Worm (Caenorhabditis elegans) whole organism, young adult: ENCODE measurements around the gene F14H3.6.

ENCODE experiments used
- Y67H2A.10 ChIP-seq: fragments of 200-800 bp; sonication (Bioruptor generic); conservative IDR thresholded peaks from 2 replicates; pipeline ENCODE4 v1.3.6; 2022; ENCODE audit warnings: missing genetic modification reagents, missing genetic modification characterization, missing compliant biosample characterization
- Y79H2A.3 ChIP-seq: fragments of 200-800 bp; sonication (Bioruptor generic); conservative IDR thresholded peaks from 2 replicates; pipeline ENCODE4 v1.3.6; 2022; ENCODE audit warnings: missing genetic modification reagents, missing genetic modification characterization, missing compliant biosample characterization
- ama-1 ChIP-seq, 3 experiments: fragments of 150-350 bp in 1 of 3; sonication (generic microtip) in 2 of 3; optimal IDR thresholded peaks; 2 replicates each; lab custom pipeline; 2014 to 2018; ENCODE audit warnings: missing biosample characterization in 2 of 3, missing genetic modification characterization in 2 of 3, missing genetic modification reagents in 2 of 3
- aptf-2 ChIP-seq: fragments of 200-800 bp; sonication (Bioruptor generic); conservative IDR thresholded peaks from 2 replicates; pipeline ENCODE4 v1.3.6; 2022; ENCODE audit warnings: missing genetic modification reagents, missing genetic modification characterization, missing compliant biosample characterization
- nfyb-1 ChIP-seq: fragments of 200-800 bp; sonication (Bioruptor generic); IDR thresholded peaks from 2 replicates; pipeline ENCODE4 v1.3.6; 2022; ENCODE audit warnings: missing genetic modification reagents, missing genetic modification characterization, missing compliant biosample characterization
- nhr-90 ChIP-seq: sonication (generic microtip); optimal IDR thresholded peaks from 2 replicates; lab custom pipeline; 2016; ENCODE audit warnings: missing genotype, mild to moderate bottlenecking, missing genetic modification characterization, missing compliant biosample characterization
- pha-4 ChIP-seq: fragments of 150-350 bp; sonication (generic microtip); optimal IDR thresholded peaks from 2 replicates; lab custom pipeline; 2014; ENCODE audit warnings: missing biosample characterization, missing genetic modification reagents, missing genetic modification characterization
- snpc-1.1 ChIP-seq: sonication (generic microtip); optimal IDR thresholded peaks from 2 replicates; lab custom pipeline; 2017; ENCODE audit warnings: missing genetic modification characterization, mild to moderate bottlenecking, missing compliant biosample characterization, antibody characterized with exemption, moderate library complexity, missing genotype, missing genetic modification reagents; ENCODE audit not compliant: insufficient read depth
- snpc-4 ChIP-seq, 5 experiments: fragments of 150-350 bp in 1 of 5; sonication (generic microtip) in 4 of 5; optimal IDR thresholded peaks; 2 replicates each; lab custom pipeline; 2014 to 2018; ENCODE audit warnings: missing genetic modification characterization in 5 of 5, missing biosample characterization in 3 of 5, antibody characterized with exemption in 2 of 5, mild to moderate bottlenecking in 2 of 5, missing compliant biosample characterization in 2 of 5, missing genotype in 2 of 5, moderate library complexity in 2 of 5, missing genetic modification reagents in 1 of 5
- unc-62 ChIP-seq: fragments of 150-350 bp; optimal IDR thresholded peaks from 2 replicates; lab custom pipeline; 2014; ENCODE audit warnings: missing biosample characterization, missing genetic modification reagents, missing genetic modification characterization
- ztf-6 ChIP-seq: fragments of 200-800 bp; sonication (Bioruptor generic); IDR thresholded peaks from 2 replicates; pipeline ENCODE4 v1.3.6; 2022; ENCODE audit warnings: missing genetic modification reagents, missing genetic modification characterization, missing compliant biosample characterization

DNA sequence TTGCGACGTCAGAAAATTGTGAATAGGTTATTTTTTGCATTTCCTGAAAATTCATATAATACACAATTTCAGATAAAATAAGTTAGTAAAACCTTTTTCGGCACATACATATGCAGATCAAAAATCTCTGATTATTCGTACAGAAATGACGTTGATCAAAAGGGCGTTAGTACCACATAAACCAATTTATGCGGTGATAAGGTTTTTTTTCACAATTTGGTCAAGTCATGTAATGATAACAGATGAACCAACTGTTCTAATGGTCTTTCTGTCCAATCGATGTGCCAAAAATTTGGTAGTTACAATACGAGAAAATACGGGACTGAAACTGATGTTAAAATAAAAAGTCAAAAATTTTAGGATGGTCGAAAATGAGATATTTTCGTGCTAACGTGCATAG lies 21.3 kb upstream of the F14H3.6 start:
- no peak for TF ChIP-seq snpc-1.1 (tag; lab: Kevin White, UChicago)
- no peak for TF ChIP-seq ama-1 (optimal IDR thresholded peaks at IDR 0.05; lab: Kevin White, UChicago)
- no peak for TF ChIP-seq ama-1 (GFP tag; optimal IDR thresholded peaks at IDR 0.05; lab: Kevin White, UChicago)
- no peak for TF ChIP-seq snpc-4 (GFP tag; optimal IDR thresholded peaks at IDR 0.05; lab: Kevin White, UChicago)
- TF ChIP-seq snpc-4 (tag; optimal IDR thresholded peaks at IDR 0.05; lab: Kevin White, UChicago), result no peak
- TF ChIP-seq nhr-90 (tag; lab: Kevin White, UChicago), result no peak
- TF ChIP-seq Y79H2A.3, result no peak
- TF ChIP-seq unc-62 (GFP tag; lab: Kevin White, UChicago), result no peak
- no peak for TF ChIP-seq Y67H2A.10 (GFP tag; lab: Robert Waterston, UW)
- TF ChIP-seq nfyb-1 (GFP tag; lab: Robert Waterston, UW), result no peak
- TF ChIP-seq ztf-6 (GFP tag; lab: Robert Waterston, UW), result no peak
- TF ChIP-seq pha-4 (tag; lab: Kevin White, UChicago), result no peak
- TF ChIP-seq aptf-2 (GFP tag; lab: Robert Waterston, UW), result no peak
